Fruit fly (Drosophila melanogaster): ENCODE data around the gene Ca-beta.

Gene Ca-beta

dm6 chr2L:11203494-11204010, at the start of gene Ca-beta:
Gene Ca-beta, minus strand, starts transcription at chr2L:11203544.
- TF ChIP-seq h (optimal IDR thresholded peaks at IDR 0.05) (no peak), Myc (optimal IDR thresholded peaks at IDR 0.05) (no peak), ttk (optimal IDR thresholded peaks at IDR 0.05) (no peak), Sin3A (optimal IDR thresholded peaks at IDR 0.05) (no peak), insv (optimal IDR thresholded peaks at IDR 0.05) (no peak), psq (optimal IDR thresholded peaks at IDR 0.05) (no peak)

- TF ChIP-seq Myc (optimal IDR thresholded peaks at IDR 0.05) (no peak), insv (optimal IDR thresholded peaks at IDR 0.05) (no peak), ttk (optimal IDR thresholded peaks at IDR 0.05) (no peak), Sin3A (optimal IDR thresholded peaks at IDR 0.05) (no peak), h (optimal IDR thresholded peaks at IDR 0.05) (no peak), psq (optimal IDR thresholded peaks at IDR 0.05) (no peak)
Measured at dm6 chr2L:11251181-11251580, 47.8 kb upstream of the Ca-beta start.

- TF ChIP-seq h (optimal IDR thresholded peaks at IDR 0.05) (no peak), ttk (optimal IDR thresholded peaks at IDR 0.05) (no peak), insv (optimal IDR thresholded peaks at IDR 0.05) (no peak), Myc (optimal IDR thresholded peaks at IDR 0.05) (no peak), Sin3A (optimal IDR thresholded peaks at IDR 0.05) (no peak), psq (optimal IDR thresholded peaks at IDR 0.05) (no peak)
Measured at dm6 chr2L:11249376-11249775, 46.0 kb upstream of the Ca-beta start.

- no peak for TF ChIP-seq Myc (optimal IDR thresholded peaks at IDR 0.05)
- no peak for TF ChIP-seq h (optimal IDR thresholded peaks at IDR 0.05)
- TF ChIP-seq insv (optimal IDR thresholded peaks at IDR 0.05): no peak
- no peak for TF ChIP-seq ttk (optimal IDR thresholded peaks at IDR 0.05)
- no peak for TF ChIP-seq psq (optimal IDR thresholded peaks at IDR 0.05)
- TF ChIP-seq Sin3A (optimal IDR thresholded peaks at IDR 0.05): no peak
Measured at dm6 chr2L:11247730-11248129, 44.4 kb upstream of the Ca-beta start.

dm6 chr2L:11243912-11244311, 40.6 kb upstream of the Ca-beta start:
- TF ChIP-seq Myc (optimal IDR thresholded peaks at IDR 0.05) (no peak), Sin3A (optimal IDR thresholded peaks at IDR 0.05) (no peak), insv (optimal IDR thresholded peaks at IDR 0.05) (no peak), h (optimal IDR thresholded peaks at IDR 0.05) (no peak), psq (optimal IDR thresholded peaks at IDR 0.05) (no peak), ttk (optimal IDR thresholded peaks at IDR 0.05) (no peak)

- TF ChIP-seq h (optimal IDR thresholded peaks at IDR 0.05) (no peak), insv (optimal IDR thresholded peaks at IDR 0.05) (no peak), ttk (optimal IDR thresholded peaks at IDR 0.05) (no peak), psq (optimal IDR thresholded peaks at IDR 0.05) (no peak), Sin3A (optimal IDR thresholded peaks at IDR 0.05) (no peak), Myc (optimal IDR thresholded peaks at IDR 0.05) (no peak)
Measured at dm6 chr2L:11236364-11236763, 33.0 kb upstream of the Ca-beta start.

- no peak for TF ChIP-seq Sin3A (optimal IDR thresholded peaks at IDR 0.05)
- no peak for TF ChIP-seq Myc (optimal IDR thresholded peaks at IDR 0.05)
- no peak for TF ChIP-seq h (optimal IDR thresholded peaks at IDR 0.05)
- no peak for TF ChIP-seq psq (optimal IDR thresholded peaks at IDR 0.05)
- TF ChIP-seq ttk (optimal IDR thresholded peaks at IDR 0.05): no peak
Measured at dm6 chr2L:11235534-11235933, 32.2 kb upstream of the Ca-beta start.

dm6 chr2L:11228909-11229574, 25.7 kb upstream of the Ca-beta start:
- TF ChIP-seq h (optimal IDR thresholded peaks at IDR 0.05): no peak
- TF ChIP-seq Myc (optimal IDR thresholded peaks at IDR 0.05): no peak
- TF ChIP-seq psq (optimal IDR thresholded peaks at IDR 0.05): no peak
- no peak for TF ChIP-seq insv (optimal IDR thresholded peaks at IDR 0.05)
- TF ChIP-seq ttk (optimal IDR thresholded peaks at IDR 0.05): no peak
- no peak for TF ChIP-seq Sin3A (optimal IDR thresholded peaks at IDR 0.05)

- TF ChIP-seq h (optimal IDR thresholded peaks at IDR 0.05) (no peak), psq (optimal IDR thresholded peaks at IDR 0.05) (no peak), ttk (optimal IDR thresholded peaks at IDR 0.05) (no peak), insv (optimal IDR thresholded peaks at IDR 0.05) (no peak)
Measured at dm6 chr2L:11228039-11228438, 24.7 kb upstream of the Ca-beta start.

dm6 chr2L:11227258-11227657, 23.9 kb upstream of the Ca-beta start:
- TF ChIP-seq insv (optimal IDR thresholded peaks at IDR 0.05) (no peak), Myc (optimal IDR thresholded peaks at IDR 0.05) (no peak), Sin3A (optimal IDR thresholded peaks at IDR 0.05) (no peak), h (optimal IDR thresholded peaks at IDR 0.05) (no peak), ttk (optimal IDR thresholded peaks at IDR 0.05) (no peak), psq (optimal IDR thresholded peaks at IDR 0.05) (no peak)

dm6 chr2L:11226035-11226434, 22.7 kb upstream of the Ca-beta start:
- TF ChIP-seq h (optimal IDR thresholded peaks at IDR 0.05) (no peak), ttk (optimal IDR thresholded peaks at IDR 0.05) (no peak), insv (optimal IDR thresholded peaks at IDR 0.05) (no peak), Sin3A (optimal IDR thresholded peaks at IDR 0.05) (no peak), Myc (optimal IDR thresholded peaks at IDR 0.05) (no peak), psq (optimal IDR thresholded peaks at IDR 0.05) (no peak)

dm6 chr2L:11224443-11224842, 21.1 kb upstream of the Ca-beta start:
- TF ChIP-seq Myc (optimal IDR thresholded peaks at IDR 0.05): no peak

- no peak for TF ChIP-seq psq (optimal IDR thresholded peaks at IDR 0.05)
- no peak for TF ChIP-seq Sin3A (optimal IDR thresholded peaks at IDR 0.05)
- no peak for TF ChIP-seq h (optimal IDR thresholded peaks at IDR 0.05)
Measured at dm6 chr2L:11222079-11222478, 18.7 kb upstream of the Ca-beta start.
